Fruit fly (Drosophila melanogaster) whole organism, embryonic: Measurements from ENCODE around the gene mia.

Experiments
- CG10147 ChIP-seq: fragments of 200-800 bp; sonication (Bioruptor generic); optimal IDR thresholded peaks from 2 replicates; lab custom pipeline; 2019; ENCODE audit warnings: missing biosample characterization, mild to moderate bottlenecking, missing genetic modification characterization, moderate library complexity
- CG10366 ChIP-seq: fragments of 200-800 bp; sonication (Bioruptor generic); IDR thresholded peaks from 2 replicates; pipeline ENCODE4 v1.3.6; 2022; ENCODE audit warnings: missing biosample characterization, missing genetic modification characterization
- CG10565 ChIP-seq: fragments of 200-800 bp; sonication (Bioruptor generic); optimal IDR thresholded peaks from 3 replicates; lab custom pipeline; 2016; ENCODE audit warnings: missing biosample characterization, mild to moderate bottlenecking, missing genetic modification characterization
- CG12219 ChIP-seq: fragments of 200-800 bp; sonication (Bioruptor generic); optimal IDR thresholded peaks from 3 replicates; lab custom pipeline; 2018; ENCODE audit warnings: missing biosample characterization, mild to moderate bottlenecking, missing genetic modification characterization
- CG13894 ChIP-seq: fragments of 200-800 bp; sonication (Bioruptor generic); optimal IDR thresholded peaks from 3 replicates; lab custom pipeline; 2018; ENCODE audit warnings: missing biosample characterization, mild to moderate bottlenecking, missing genetic modification characterization, moderate library complexity
- CG14050 ChIP-seq: fragments of 200-800 bp; sonication (Bioruptor generic); IDR thresholded peaks from 3 replicates; pipeline ENCODE4 v1.3.6; 2022; ENCODE audit warnings: missing biosample characterization, missing genetic modification characterization
- CG15073 ChIP-seq: fragments of 200-800 bp; sonication (Bioruptor generic); optimal IDR thresholded peaks from 2 replicates; lab custom pipeline; 2016; ENCODE audit warnings: missing biosample characterization, missing genetic modification characterization
- CG15269 ChIP-seq: fragments of 200-800 bp; sonication (Bioruptor generic); optimal IDR thresholded peaks from 2 replicates; lab custom pipeline; 2018; ENCODE audit warnings: missing biosample characterization, mild to moderate bottlenecking, missing genetic modification characterization, moderate library complexity
- CG17186 ChIP-seq: fragments of 200-800 bp; sonication (Bioruptor generic); optimal IDR thresholded peaks from 3 replicates; lab custom pipeline; 2017; ENCODE audit warnings: missing biosample characterization, missing genetic modification reagents, missing genetic modification characterization
- CG17361 ChIP-seq: fragments of 200-800 bp; sonication (Bioruptor generic); IDR thresholded peaks from 3 replicates; pipeline ENCODE4 v1.3.6; 2022; ENCODE audit warnings: missing biosample characterization, missing genetic modification characterization
- CG2120 ChIP-seq: fragments of 200-800 bp; sonication (Bioruptor generic); optimal IDR thresholded peaks from 3 replicates; lab custom pipeline; 2016; ENCODE audit warnings: missing biosample characterization, missing genetic modification characterization
- CG2129 ChIP-seq: fragments of 200-800 bp; sonication (Bioruptor generic); IDR thresholded peaks from 2 replicates; pipeline ENCODE4 v1.3.6; 2022; ENCODE audit warnings: missing biosample characterization, missing genetic modification characterization; ENCODE audit not compliant: partially characterized antibody
- CG30403 ChIP-seq: fragments of 200-800 bp; sonication (Bioruptor generic); optimal IDR thresholded peaks from 3 replicates; lab custom pipeline; 2016; ENCODE audit warnings: missing biosample characterization, missing genetic modification characterization
- CG42726 ChIP-seq: fragments of 200-800 bp; sonication (Bioruptor generic); IDR thresholded peaks from 2 replicates; pipeline ENCODE4 v1.3.6; 2022; ENCODE audit warnings: missing biosample characterization, missing genetic modification characterization; ENCODE audit not compliant: partially characterized antibody
- CG43689 ChIP-seq: fragments of 200-800 bp; sonication (Bioruptor generic); IDR thresholded peaks from 2 replicates; pipeline ENCODE4 v1.3.6; 2022; ENCODE audit warnings: missing biosample characterization, missing genetic modification characterization
- CG4707 ChIP-seq: fragments of 200-800 bp; sonication (Bioruptor generic); optimal IDR thresholded peaks from 2 replicates; lab custom pipeline; 2018; ENCODE audit warnings: missing biosample characterization, mild to moderate bottlenecking, missing genetic modification characterization, moderate library complexity
- CG4730 ChIP-seq: fragments of 200-800 bp; sonication (Bioruptor generic); IDR thresholded peaks from 2 replicates; pipeline ENCODE4 v1.3.6; 2022; ENCODE audit warnings: missing biosample characterization, missing genetic modification characterization
- CG7928 ChIP-seq: fragments of 200-800 bp; sonication (Bioruptor generic); optimal IDR thresholded peaks from 2 replicates; lab custom pipeline; 2017; ENCODE audit warnings: missing biosample characterization, mild to moderate bottlenecking, missing genetic modification characterization
- CG8478 ChIP-seq: fragments of >200 bp; optimal IDR thresholded peaks from 2 replicates; lab custom pipeline; 2018
- D19B ChIP-seq: fragments of 200-800 bp; sonication (Bioruptor generic); optimal IDR thresholded peaks from 2 replicates; lab custom pipeline; 2017; ENCODE audit warnings: missing biosample characterization, mild to moderate bottlenecking, missing genetic modification characterization
- Dfd ChIP-seq, 2 experiments: fragments of >200 bp; optimal IDR thresholded peaks; 2 replicates each; lab custom pipeline; 2017; ENCODE audit warnings: missing biosample characterization in 2 of 2, missing genetic modification characterization in 2 of 2
- Dll ChIP-seq: fragments of 200-800 bp; sonication (Bioruptor generic); IDR thresholded peaks from 4 replicates; pipeline ENCODE4 v1.3.6; 2022; ENCODE audit warnings: missing biosample characterization, missing genetic modification characterization; ENCODE audit not compliant: partially characterized antibody
- E2f1 ChIP-seq: fragments of 200-800 bp; sonication (Bioruptor generic); IDR thresholded peaks from 2 replicates; pipeline ENCODE4 v1.3.6; 2022; ENCODE audit warnings: missing biosample characterization, missing genetic modification characterization
- Fer3 ChIP-seq: fragments of 200-800 bp; sonication (Bioruptor generic); optimal IDR thresholded peaks from 2 replicates; lab custom pipeline; 2018; ENCODE audit warnings: missing biosample characterization, mild to moderate bottlenecking, missing genetic modification characterization, moderate library complexity
- HLHmδ ChIP-seq: fragments of 200-800 bp; sonication (Bioruptor generic); optimal IDR thresholded peaks from 2 replicates; lab custom pipeline; 2018; ENCODE audit warnings: missing biosample characterization, mild to moderate bottlenecking, missing genetic modification characterization, moderate library complexity
- MTF-1 ChIP-seq: fragments of 200-800 bp; sonication (Bioruptor generic); optimal IDR thresholded peaks from 2 replicates; lab custom pipeline; 2018; ENCODE audit warnings: missing biosample characterization, mild to moderate bottlenecking, missing genetic modification characterization, borderline replicate concordance
- Opbp ChIP-seq: fragments of 200-800 bp; sonication (Bioruptor generic); IDR thresholded peaks from 3 replicates; pipeline ENCODE4 v1.3.6; 2022; ENCODE audit warnings: missing biosample characterization, missing genetic modification characterization; ENCODE audit not compliant: partially characterized antibody
- PHDP ChIP-seq: fragments of 200-800 bp; sonication (Bioruptor generic); optimal IDR thresholded peaks from 3 replicates; lab custom pipeline; 2018; ENCODE audit warnings: missing biosample characterization, mild to moderate bottlenecking, missing genetic modification characterization, moderate library complexity
- Side ChIP-seq: fragments of 200-800 bp; sonication (Bioruptor generic); optimal IDR thresholded peaks from 2 replicates; lab custom pipeline; 2016; ENCODE audit warnings: missing biosample characterization, missing genetic modification characterization
- Trl ChIP-seq, 3 experiments: fragments of >200 bp in 2 of 3; fragments of 200-800 bp in 1 of 3; sonication (Bioruptor generic) in 1 of 3; optimal IDR thresholded peaks; 2 replicates in 1 of 3; 3 replicates in 2 of 3; lab custom pipeline; 2016 to 2017; ENCODE audit warnings: missing biosample characterization in 1 of 3, missing genetic modification characterization in 1 of 3
- abd-A ChIP-seq: fragments of 200-800 bp; sonication (Bioruptor generic); optimal IDR thresholded peaks from 3 replicates; lab custom pipeline; 2019; ENCODE audit warnings: missing biosample characterization, mild to moderate bottlenecking, missing genetic modification characterization, moderate library complexity
- cad ChIP-seq: fragments of >200 bp; optimal IDR thresholded peaks from 2 replicates; lab custom pipeline; 2017; ENCODE audit warnings: missing biosample characterization, missing genetic modification characterization
- chif ChIP-seq, 2 experiments: fragments of 200-800 bp; sonication (Bioruptor generic); optimal IDR thresholded peaks; 3 replicates each; lab custom pipeline; 2016; ENCODE audit warnings: missing biosample characterization in 2 of 2, missing genetic modification characterization in 2 of 2
- chinmo ChIP-seq: fragments of 200-800 bp; sonication (Bioruptor generic); IDR thresholded peaks from 4 replicates; pipeline ENCODE4 v1.3.6; 2022; ENCODE audit warnings: missing biosample characterization, missing genetic modification characterization; ENCODE audit not compliant: partially characterized antibody
- crp ChIP-seq, 2 experiments: fragments of 200-800 bp; sonication (Bioruptor generic); optimal IDR thresholded peaks; 2 replicates in 1 of 2; 3 replicates in 1 of 2; lab custom pipeline; 2017; ENCODE audit warnings: missing biosample characterization in 2 of 2, missing genetic modification characterization in 2 of 2, mild to moderate bottlenecking in 1 of 2, moderate library complexity in 1 of 2
- dan ChIP-seq: fragments of 200-800 bp; sonication (Bioruptor generic); IDR thresholded peaks from 2 replicates; pipeline ENCODE4 v1.3.6; 2022; ENCODE audit warnings: missing biosample characterization, missing genetic modification characterization
- eyg ChIP-seq: fragments of 200-800 bp; sonication (Bioruptor generic); optimal IDR thresholded peaks from 3 replicates; lab custom pipeline; 2016; ENCODE audit warnings: missing biosample characterization, missing genetic modification characterization
- fd102C ChIP-seq: fragments of 200-800 bp; sonication (Bioruptor generic); optimal IDR thresholded peaks from 2 replicates; lab custom pipeline; 2018; ENCODE audit warnings: missing biosample characterization, mild to moderate bottlenecking, missing genetic modification characterization, moderate library complexity
- hb ChIP-seq: fragments of 200-800 bp; sonication (Bioruptor generic); IDR thresholded peaks from 3 replicates; pipeline ENCODE4 v1.3.6; 2022; ENCODE audit warnings: missing biosample characterization, missing genetic modification characterization; ENCODE audit not compliant: partially characterized antibody
- lab ChIP-seq: fragments of 200-800 bp; sonication (Bioruptor generic); optimal IDR thresholded peaks from 3 replicates; lab custom pipeline; 2017; ENCODE audit warnings: missing biosample characterization, missing genetic modification characterization, mild to moderate bottlenecking, moderate library complexity, missing genetic modification reagents
- nmo ChIP-seq: fragments of 200-800 bp; sonication (Bioruptor generic); optimal IDR thresholded peaks from 2 replicates; lab custom pipeline; 2018; ENCODE audit warnings: missing biosample characterization, mild to moderate bottlenecking, missing genetic modification characterization, moderate library complexity
- onecut ChIP-seq: fragments of 200-800 bp; sonication (Bioruptor generic); IDR thresholded peaks from 2 replicates; pipeline ENCODE4 v1.3.6; 2022; ENCODE audit warnings: missing biosample characterization, missing genetic modification characterization
- peb ChIP-seq: fragments of 200-800 bp; sonication (Bioruptor generic); IDR thresholded peaks from 2 replicates; pipeline ENCODE4 v1.3.6; 2022; ENCODE audit warnings: missing biosample characterization, missing genetic modification characterization
- prd ChIP-seq, 3 experiments: fragments of >200 bp in 2 of 3; fragments of 200-800 bp in 1 of 3; sonication (Bioruptor generic) in 1 of 3; optimal IDR thresholded peaks in 2 of 3; IDR thresholded peaks in 1 of 3; 2 replicates in 2 of 3; 3 replicates in 1 of 3; pipeline versions ENCODE4 v1.3.6 to Lab custom; 2017 to 2022; ENCODE audit warnings: missing biosample characterization in 1 of 3, missing genetic modification characterization in 1 of 3
- ranshi ChIP-seq: fragments of 200-800 bp; sonication (Bioruptor generic); IDR thresholded peaks from 2 replicates; pipeline ENCODE4 v1.3.6; 2022; ENCODE audit warnings: missing biosample characterization, missing genetic modification characterization
- so ChIP-seq: fragments of 200-800 bp; sonication (Bioruptor generic); IDR thresholded peaks from 3 replicates; pipeline ENCODE4 v1.3.6; 2022; ENCODE audit warnings: missing biosample characterization, missing genetic modification characterization
- tap ChIP-seq: fragments of 200-800 bp; optimal IDR thresholded peaks from 3 replicates; lab custom pipeline; 2019; ENCODE audit warnings: missing biosample characterization, mild to moderate bottlenecking, missing genetic modification characterization, moderate library complexity
- tx ChIP-seq: fragments of 200-800 bp; sonication (Bioruptor generic); optimal IDR thresholded peaks from 2 replicates; lab custom pipeline; 2016; ENCODE audit warnings: missing biosample characterization, missing genetic modification characterization
- vnd ChIP-seq: fragments of 200-800 bp; sonication (Bioruptor generic); IDR thresholded peaks from 3 replicates; pipeline ENCODE4 v1.3.6; 2022; ENCODE audit warnings: missing biosample characterization, missing genetic modification characterization; ENCODE audit not compliant: partially characterized antibody

mia gene

DNA sequence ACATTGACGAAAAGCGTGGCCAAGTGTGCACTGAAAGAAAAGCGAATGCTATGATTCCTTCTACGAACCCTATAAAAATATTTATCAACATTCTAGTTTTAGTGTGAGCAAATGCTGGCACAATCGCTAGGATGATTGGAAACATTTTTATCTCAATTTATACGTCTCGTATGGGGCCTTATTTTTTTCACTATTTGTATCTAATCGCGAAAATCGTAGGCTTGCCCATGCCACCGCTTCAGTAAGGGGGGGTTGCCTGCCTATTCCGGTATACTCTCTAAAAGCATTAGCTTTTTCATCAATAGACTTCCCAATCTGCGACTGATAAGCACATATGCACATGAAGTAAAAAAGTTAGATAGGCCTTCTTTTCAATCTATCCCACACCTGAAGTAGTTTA lies 14.7 kb upstream of the mia start (continued):
- TF ChIP-seq PHDP (tag; lab: Kevin White, UChicago) (peak; percentile 76), CG7928 (GFP tag; lab: Kevin White, UChicago) (no peak), CG2129 (GFP tag; lab: Robert Waterston, UW) (no peak), fd102C (GFP tag; lab: Kevin White, UChicago) (no peak), Dfd (GFP tag; optimal IDR thresholded peaks at IDR 0.05; lab: Kevin White, UChicago) (no peak), CG2120 (GFP tag; lab: Kevin White, UChicago) (peak; percentile 88), E2f1 (peak; percentile 86), so (GFP tag; lab: Robert Waterston, UW) (peak; percentile 76), crp (GFP tag; optimal IDR thresholded peaks at IDR 0.05; lab: Kevin White, UChicago) (no peak), cad (no peak), CG4707 (peak; percentile 19), CG43689 (GFP tag; lab: Robert Waterston, UW) (peak; percentile 53; the same call in 1 of the 2 replicates), HLHmδ (GFP tag; lab: Kevin White, UChicago) (no peak), ranshi (GFP tag; lab: Robert Waterston, UW) (peak; percentile 86), CG14050 (GFP tag; lab: Robert Waterston, UW) (peak; percentile 80), CG13894 (tag; lab: Kevin White, UChicago) (no peak), peb (GFP tag; lab: Robert Waterston, UW) (peak; percentile 79), eyg (GFP tag; lab: Kevin White, UChicago) (peak; percentile 77), Trl (optimal IDR thresholded peaks at IDR 0.05; lab: Kevin White, UChicago) (no peak), Trl (GFP tag; optimal IDR thresholded peaks at IDR 0.05; lab: Kevin White, UChicago) (peak; percentile 37), CG15073 (GFP tag; lab: Kevin White, UChicago) (no peak), abd-A (tag; lab: Kevin White, UChicago) (no peak), CG4730 (GFP tag; lab: Robert Waterston, UW) (peak; percentile 80), Opbp (no peak), nmo (peak; percentile 81), hb (no peak), CG42726 (GFP tag; lab: Robert Waterston, UW) (no peak), CG10147 (GFP tag; lab: Kevin White, UChicago) (peak; percentile 75), Fer3 (tag; lab: Kevin White, UChicago) (peak; percentile 85), MTF-1 (GFP tag; lab: Kevin White, UChicago) (peak; percentile 40), vnd (no peak), tap (tag; lab: Kevin White, UChicago) (peak; percentile 74), Dll (GFP tag; lab: Robert Waterston, UW) (no peak), tx (GFP tag; lab: Kevin White, UChicago) (peak; percentile 58), CG12219 (GFP tag; lab: Kevin White, UChicago) (peak; percentile 80), CG8478 (lab: Kevin White, UChicago) (no peak), CG10565 (no peak), prd (optimal IDR thresholded peaks at IDR 0.05; lab: Kevin White, UChicago) (no peak), prd (GFP tag; IDR thresholded peaks at IDR 0.05; lab: Robert Waterston, UW) (peak; percentile 90), CG17186 (GFP tag; lab: Kevin White, UChicago) (no peak), lab (peak; percentile 93), onecut (GFP tag; lab: Robert Waterston, UW) (peak; percentile 54), dan (0 out of 2 replicates have a peak, but pooled peaks have one; percentile 26), CG15269 (peak; percentile 86), chinmo (peak; percentile 50; the same call in 1 of the 4 replicates), CG10366 (GFP tag; lab: Robert Waterston, UW) (peak; percentile 87), CG17361 (GFP tag; lab: Robert Waterston, UW) (peak; percentile 79), chif (GFP tag; optimal IDR thresholded peaks at IDR 0.05; lab: Kevin White, UChicago) (peak; percentile 46 to 70), D19B (GFP tag; lab: Kevin White, UChicago) (peak; percentile 57), CG30403 (GFP tag; lab: Kevin White, UChicago) (peak; percentile 71), Side (GFP tag; lab: Kevin White, UChicago) (peak; percentile 71)
